Worm (Caenorhabditis elegans): Measurements from ENCODE around the gene C56G2.15.

Gene C56G2.15

ce11 chrIII:6373850-6374474 is 6.3 kb upstream of the C56G2.15 start:
- no peak for TF ChIP-seq klf-2 (GFP tag; conservative IDR thresholded peaks at IDR 0.05)
- TF ChIP-seq T22C8.4 (GFP tag; IDR thresholded peaks at IDR 0.05), result no peak
- no peak for TF ChIP-seq med-1 (GFP tag; optimal IDR thresholded peaks at IDR 0.05; ENCODE audit: insufficient read depth)
- no peak for TF ChIP-seq ztf-23 (GFP tag; IDR thresholded peaks at IDR 0.05)
- no peak for TF ChIP-seq flt-1 (GFP tag; IDR thresholded peaks at IDR 0.05)
- no peak for TF ChIP-seq ztf-29 (GFP tag; IDR thresholded peaks at IDR 0.05)
- no peak for TF ChIP-seq ref-1 (GFP tag; conservative IDR thresholded peaks at IDR 0.05)
- no peak for TF ChIP-seq cog-1 (tag; optimal IDR thresholded peaks at IDR 0.05)
- no peak for TF ChIP-seq tab-1 (GFP tag; IDR thresholded peaks at IDR 0.05)

DNA sequence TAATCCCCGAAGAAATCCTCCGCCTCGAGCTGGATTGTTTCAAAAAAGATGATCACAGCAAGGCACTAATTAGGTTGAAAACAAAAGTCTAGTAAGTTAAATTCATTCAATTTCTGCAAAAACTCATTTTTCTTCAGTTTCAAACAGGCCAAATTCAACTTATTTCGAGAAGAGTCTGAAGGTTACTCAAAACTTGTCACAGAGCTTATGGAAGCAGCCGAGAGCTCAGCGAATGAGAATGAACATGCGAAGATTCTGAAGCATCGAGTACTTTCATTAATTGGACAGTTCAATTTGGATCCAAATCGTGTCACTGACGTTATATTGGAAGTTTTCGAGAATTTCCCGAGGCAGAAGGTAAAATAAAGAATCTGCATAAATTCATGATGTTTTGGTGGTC is 825 bp upstream of the C56G2.15 start:
- no peak for TF ChIP-seq klf-2 (GFP tag; conservative IDR thresholded peaks at IDR 0.05)

DNA sequence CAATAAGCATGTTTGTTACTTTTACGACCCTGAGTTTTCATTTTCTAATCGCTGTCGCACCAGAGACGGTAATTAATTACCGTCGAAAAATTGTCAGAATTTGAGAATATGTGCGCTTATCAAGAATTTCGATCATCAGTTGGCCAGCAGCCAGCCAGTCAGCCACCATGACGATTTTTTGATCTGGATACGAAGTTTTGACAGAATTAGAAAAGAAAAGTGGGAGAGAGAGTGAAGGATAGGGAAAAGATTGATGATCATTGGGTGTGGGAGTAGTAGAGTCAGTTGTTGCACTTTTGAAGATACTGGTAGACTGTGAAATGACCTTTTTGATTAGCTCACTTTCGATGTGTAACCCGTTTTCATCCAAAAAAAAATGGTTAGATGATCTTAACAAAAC is 3.3 kb downstream of the C56G2.15 start:
- TF ChIP-seq cog-1 (tag; optimal IDR thresholded peaks at IDR 0.05) (no peak), tab-1 (GFP tag; IDR thresholded peaks at IDR 0.05) (no peak), med-1 (GFP tag; optimal IDR thresholded peaks at IDR 0.05; ENCODE audit: insufficient read depth) (no peak), flt-1 (GFP tag; IDR thresholded peaks at IDR 0.05) (no peak), ref-1 (GFP tag; conservative IDR thresholded peaks at IDR 0.05) (no peak), ztf-29 (GFP tag; IDR thresholded peaks at IDR 0.05) (no peak), ztf-23 (GFP tag; IDR thresholded peaks at IDR 0.05) (no peak), klf-2 (GFP tag; conservative IDR thresholded peaks at IDR 0.05) (no peak), T22C8.4 (GFP tag; IDR thresholded peaks at IDR 0.05) (no peak)

ce11 chrIII:6362323-6362922 is 5.3 kb downstream of the C56G2.15 start:
- TF ChIP-seq flt-1 (GFP tag; IDR thresholded peaks at IDR 0.05) (no peak), ztf-23 (GFP tag; IDR thresholded peaks at IDR 0.05) (no peak), med-1 (GFP tag; optimal IDR thresholded peaks at IDR 0.05; ENCODE audit: insufficient read depth) (no peak), tab-1 (GFP tag; IDR thresholded peaks at IDR 0.05) (no peak), cog-1 (tag; optimal IDR thresholded peaks at IDR 0.05) (no peak), ztf-29 (GFP tag; IDR thresholded peaks at IDR 0.05) (no peak), T22C8.4 (GFP tag; IDR thresholded peaks at IDR 0.05) (no peak), klf-2 (GFP tag; conservative IDR thresholded peaks at IDR 0.05) (no peak), ref-1 (GFP tag; conservative IDR thresholded peaks at IDR 0.05) (no peak)

DNA sequence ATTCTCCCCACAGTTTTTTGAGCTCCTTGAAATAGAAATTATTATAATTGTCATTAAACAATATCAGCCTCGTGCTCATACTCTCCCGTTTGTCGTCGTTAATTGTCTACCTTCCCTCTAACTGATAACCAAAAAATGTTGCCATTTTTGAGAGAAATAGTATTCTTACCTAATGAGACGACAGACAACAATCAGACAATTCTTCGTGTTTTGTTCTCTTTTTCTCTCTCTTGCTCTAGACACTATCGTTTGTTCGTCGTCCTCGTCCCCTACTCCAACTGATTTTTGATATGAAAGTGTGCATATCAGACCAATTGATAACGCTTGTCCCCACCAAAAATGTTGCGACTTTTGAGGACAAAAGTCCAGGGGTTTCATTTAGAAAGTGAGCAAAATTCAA is 6.1 kb downstream of the C56G2.15 start:
- no peak for TF ChIP-seq ref-1 (GFP tag; conservative IDR thresholded peaks at IDR 0.05)
- no peak for TF ChIP-seq klf-2 (GFP tag; conservative IDR thresholded peaks at IDR 0.05)
- TF ChIP-seq flt-1 (GFP tag; IDR thresholded peaks at IDR 0.05), result no peak
- no peak for TF ChIP-seq tab-1 (GFP tag; IDR thresholded peaks at IDR 0.05)
- TF ChIP-seq ztf-29 (GFP tag; IDR thresholded peaks at IDR 0.05), result no peak
- TF ChIP-seq T22C8.4 (GFP tag; IDR thresholded peaks at IDR 0.05), result no peak
- TF ChIP-seq cog-1 (tag; optimal IDR thresholded peaks at IDR 0.05), result no peak
- TF ChIP-seq med-1 (GFP tag; optimal IDR thresholded peaks at IDR 0.05; ENCODE audit: insufficient read depth), result no peak
- TF ChIP-seq ztf-23 (GFP tag; IDR thresholded peaks at IDR 0.05), result no peak

ce11 chrIII:6360825-6361224 is 6.9 kb downstream of the C56G2.15 start:
- TF ChIP-seq cog-1 (tag; optimal IDR thresholded peaks at IDR 0.05) (no peak), ztf-23 (GFP tag; IDR thresholded peaks at IDR 0.05) (no peak), flt-1 (GFP tag; IDR thresholded peaks at IDR 0.05) (no peak), klf-2 (GFP tag; conservative IDR thresholded peaks at IDR 0.05) (no peak), tab-1 (GFP tag; IDR thresholded peaks at IDR 0.05) (no peak), ztf-29 (GFP tag; IDR thresholded peaks at IDR 0.05) (no peak), T22C8.4 (GFP tag; IDR thresholded peaks at IDR 0.05) (no peak), med-1 (GFP tag; optimal IDR thresholded peaks at IDR 0.05; ENCODE audit: insufficient read depth) (no peak), ref-1 (GFP tag; conservative IDR thresholded peaks at IDR 0.05) (no peak)

DNA sequence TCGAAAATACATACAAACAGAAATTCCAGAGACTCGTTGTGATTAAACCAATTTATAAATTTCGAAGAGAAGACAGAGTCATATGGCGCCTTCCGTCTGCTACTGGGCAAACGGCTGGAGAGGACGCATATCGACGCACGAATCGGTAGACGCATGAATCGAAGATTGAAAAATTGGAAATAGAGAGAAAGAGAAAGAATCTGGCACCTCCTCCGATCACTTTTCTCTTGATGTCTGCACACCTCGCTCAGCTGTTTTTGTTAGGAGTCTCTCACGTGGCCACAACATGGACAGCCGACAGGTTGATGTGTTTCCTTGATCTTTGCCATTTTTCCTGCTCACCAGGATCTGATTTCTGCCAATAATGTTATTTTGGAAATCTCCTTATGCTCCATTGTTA is 7.6 kb downstream of the C56G2.15 start:
- TF ChIP-seq med-1 (GFP tag; optimal IDR thresholded peaks at IDR 0.05; ENCODE audit: insufficient read depth) (no peak), T22C8.4 (GFP tag; IDR thresholded peaks at IDR 0.05) (no peak), klf-2 (GFP tag; conservative IDR thresholded peaks at IDR 0.05) (no peak), tab-1 (GFP tag; IDR thresholded peaks at IDR 0.05) (no peak), ref-1 (GFP tag; conservative IDR thresholded peaks at IDR 0.05) (no peak), cog-1 (tag; optimal IDR thresholded peaks at IDR 0.05) (no peak), flt-1 (GFP tag; IDR thresholded peaks at IDR 0.05) (no peak), ztf-29 (GFP tag; IDR thresholded peaks at IDR 0.05) (no peak), ztf-23 (GFP tag; IDR thresholded peaks at IDR 0.05) (no peak)

DNA sequence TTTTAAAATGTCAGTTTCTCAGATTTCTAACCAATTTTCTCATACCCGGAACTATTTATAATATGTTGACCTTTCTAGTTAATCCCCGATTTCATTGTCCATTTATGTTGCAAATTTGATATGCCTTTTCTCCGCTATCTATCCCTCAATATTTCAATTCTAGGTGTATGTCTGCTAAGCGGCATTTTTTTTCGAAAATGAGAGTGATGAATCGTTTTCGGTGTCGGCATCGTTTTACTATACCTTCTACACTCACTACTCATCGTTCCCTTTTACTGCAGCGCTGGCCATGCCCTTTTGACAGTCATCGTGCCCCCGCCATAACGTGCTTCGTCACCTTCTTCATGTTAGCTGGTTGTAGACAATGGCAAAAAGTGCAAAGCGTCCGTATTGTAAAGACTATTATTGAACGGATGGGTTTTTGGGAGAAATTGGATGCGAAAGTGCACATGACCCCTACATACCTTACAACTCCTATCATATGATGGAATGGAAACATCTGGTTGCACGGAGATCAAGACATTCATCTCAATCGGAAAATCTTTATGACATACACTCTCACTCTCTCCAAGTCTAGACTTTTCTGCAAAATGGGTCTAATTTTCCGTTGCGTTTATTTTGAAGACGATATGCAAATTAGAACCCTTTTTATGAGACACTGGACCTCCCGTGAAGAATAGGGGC is 8.4 kb downstream of the C56G2.15 start:
- TF ChIP-seq ztf-29 (GFP tag; IDR thresholded peaks at IDR 0.05) (no peak), tab-1 (GFP tag; IDR thresholded peaks at IDR 0.05) (no peak), ref-1 (GFP tag; conservative IDR thresholded peaks at IDR 0.05) (no peak), cog-1 (tag; optimal IDR thresholded peaks at IDR 0.05) (no peak), flt-1 (GFP tag; IDR thresholded peaks at IDR 0.05) (no peak), klf-2 (GFP tag; conservative IDR thresholded peaks at IDR 0.05) (no peak), ztf-23 (GFP tag; IDR thresholded peaks at IDR 0.05) (no peak)

- no peak for TF ChIP-seq ztf-23 (GFP tag; IDR thresholded peaks at IDR 0.05)
- no peak for TF ChIP-seq ref-1 (GFP tag; conservative IDR thresholded peaks at IDR 0.05)
- TF ChIP-seq ztf-29 (GFP tag; IDR thresholded peaks at IDR 0.05), result no peak
- no peak for TF ChIP-seq klf-2 (GFP tag; conservative IDR thresholded peaks at IDR 0.05)
- no peak for TF ChIP-seq med-1 (GFP tag; optimal IDR thresholded peaks at IDR 0.05; ENCODE audit: insufficient read depth)
- TF ChIP-seq cog-1 (tag; optimal IDR thresholded peaks at IDR 0.05), result no peak
- TF ChIP-seq T22C8.4 (GFP tag; IDR thresholded peaks at IDR 0.05), result no peak
These were observed 9.0 kb downstream of the C56G2.15 start for ce11 chrIII:6358704-6359103.

Data from whole organism, midembryonic.